Fruit fly (Drosophila melanogaster) whole organism, embryonic: ENCODE results near the gene lectin-33A.
A peak's percentile ranks its signal among the peaks of the same experiment; 100 is the strongest.

Experiments
- Ada2b ChIP-seq: fragments of 200-800 bp; sonication (Bioruptor generic); IDR thresholded peaks from 2 replicates; pipeline ENCODE4 v1.3.6; 2022; ENCODE audit warnings: missing biosample characterization, missing genetic modification characterization
- CG10209 ChIP-seq: fragments of 200-800 bp; sonication (Bioruptor generic); optimal IDR thresholded peaks from 3 replicates; lab custom pipeline; 2017; ENCODE audit warnings: missing biosample characterization, mild to moderate bottlenecking, missing genetic modification characterization, missing genetic modification reagents
- CG10274 ChIP-seq: fragments of 200-800 bp; sonication (Bioruptor generic); optimal IDR thresholded peaks from 3 replicates; lab custom pipeline; 2017; ENCODE audit warnings: missing biosample characterization, mild to moderate bottlenecking, missing genetic modification characterization
- CG12071 ChIP-seq: fragments of 200-800 bp; sonication (Bioruptor generic); optimal IDR thresholded peaks from 3 replicates; lab custom pipeline; 2018; ENCODE audit warnings: missing biosample characterization, mild to moderate bottlenecking, missing genetic modification characterization
- CG12219 ChIP-seq: fragments of 200-800 bp; sonication (Bioruptor generic); optimal IDR thresholded peaks from 3 replicates; lab custom pipeline; 2018; ENCODE audit warnings: missing biosample characterization, mild to moderate bottlenecking, missing genetic modification characterization
- CG12744 ChIP-seq: fragments of 200-800 bp; sonication (Bioruptor generic); optimal IDR thresholded peaks from 2 replicates; lab custom pipeline; 2016; ENCODE audit warnings: missing biosample characterization, missing genetic modification characterization
- CG14050 ChIP-seq: fragments of 200-800 bp; sonication (Bioruptor generic); IDR thresholded peaks from 3 replicates; pipeline ENCODE4 v1.3.6; 2022; ENCODE audit warnings: missing biosample characterization, missing genetic modification characterization
- CG15011 ChIP-seq: fragments of 200-800 bp; sonication (Bioruptor generic); optimal IDR thresholded peaks from 3 replicates; lab custom pipeline; 2018; ENCODE audit warnings: missing biosample characterization, mild to moderate bottlenecking, missing genetic modification characterization
- CG17186 ChIP-seq: fragments of 200-800 bp; sonication (Bioruptor generic); optimal IDR thresholded peaks from 3 replicates; lab custom pipeline; 2017; ENCODE audit warnings: missing biosample characterization, missing genetic modification reagents, missing genetic modification characterization
- CG17359 ChIP-seq: fragments of 200-800 bp; sonication (Bioruptor generic); optimal IDR thresholded peaks from 3 replicates; lab custom pipeline; 2018; ENCODE audit warnings: missing biosample characterization, mild to moderate bottlenecking, missing genetic modification characterization, moderate library complexity
- CG17568 ChIP-seq: fragments of 200-800 bp; sonication (Bioruptor generic); optimal IDR thresholded peaks from 2 replicates; lab custom pipeline; 2018; ENCODE audit warnings: missing biosample characterization, mild to moderate bottlenecking, missing genetic modification characterization, moderate library complexity
- CG17612 ChIP-seq: fragments of 200-800 bp; sonication (Bioruptor generic); IDR thresholded peaks from 2 replicates; pipeline ENCODE4 v1.3.6; 2022; ENCODE audit warnings: missing biosample characterization, missing genetic modification characterization
- CG17829 ChIP-seq: fragments of 200-800 bp; optimal IDR thresholded peaks from 2 replicates; lab custom pipeline; 2019; ENCODE audit warnings: missing biosample characterization, mild to moderate bottlenecking, missing genetic modification characterization, moderate library complexity
- CG18011 ChIP-seq: fragments of 200-800 bp; sonication (Bioruptor generic); optimal IDR thresholded peaks from 2 replicates; lab custom pipeline; 2017; ENCODE audit warnings: missing biosample characterization, missing genetic modification characterization, mild to moderate bottlenecking, moderate library complexity, missing genotype
- CG18599 ChIP-seq: fragments of 200-800 bp; sonication (Bioruptor generic); optimal IDR thresholded peaks from 3 replicates; lab custom pipeline; 2017; ENCODE audit warnings: missing biosample characterization, missing genetic modification characterization, mild to moderate bottlenecking, moderate library complexity, missing genetic modification reagents
- CG2678 ChIP-seq: fragments of 200-800 bp; sonication (Bioruptor generic); optimal IDR thresholded peaks from 3 replicates; lab custom pipeline; 2019; ENCODE audit warnings: missing biosample characterization, mild to moderate bottlenecking, missing genetic modification characterization, moderate library complexity
- CG4328 ChIP-seq: fragments of 200-800 bp; sonication (Bioruptor generic); optimal IDR thresholded peaks from 3 replicates; lab custom pipeline; 2017; ENCODE audit warnings: missing biosample characterization, missing genetic modification reagents, missing genetic modification characterization
- CG4424 ChIP-seq: fragments of 200-800 bp; sonication (Bioruptor generic); optimal IDR thresholded peaks from 3 replicates; lab custom pipeline; 2016; ENCODE audit warnings: missing biosample characterization, missing genetic modification characterization
- CG4707 ChIP-seq: fragments of 200-800 bp; sonication (Bioruptor generic); optimal IDR thresholded peaks from 2 replicates; lab custom pipeline; 2018; ENCODE audit warnings: missing biosample characterization, mild to moderate bottlenecking, missing genetic modification characterization, moderate library complexity
- CG6254 ChIP-seq: fragments of 200-800 bp; sonication (Bioruptor generic); optimal IDR thresholded peaks from 3 replicates; lab custom pipeline; 2017; ENCODE audit warnings: mild to moderate bottlenecking, missing biosample characterization, missing genetic modification reagents, missing genetic modification characterization
- CG7372 ChIP-seq: fragments of 200-800 bp; sonication (Bioruptor generic); IDR thresholded peaks from 2 replicates; pipeline ENCODE4 v1.3.6; 2022; ENCODE audit warnings: missing biosample characterization, missing genetic modification characterization
- CG8089 ChIP-seq: fragments of 200-800 bp; sonication (Bioruptor generic); optimal IDR thresholded peaks from 3 replicates; lab custom pipeline; 2016; ENCODE audit warnings: missing biosample characterization, missing genetic modification characterization
- Dip2 ChIP-seq: fragments of 200-800 bp; sonication (Bioruptor generic); IDR thresholded peaks from 2 replicates; pipeline ENCODE4 v1.3.6; 2022; ENCODE audit warnings: missing biosample characterization, missing genetic modification characterization
- Dref ChIP-seq: fragments of 200-800 bp; sonication (Bioruptor generic); IDR thresholded peaks from 2 replicates; pipeline ENCODE4 v1.3.6; 2022; ENCODE audit warnings: missing biosample characterization, missing genetic modification characterization
- ERR ChIP-seq: fragments of 200-800 bp; sonication (Bioruptor generic); optimal IDR thresholded peaks from 2 replicates; lab custom pipeline; 2016; ENCODE audit warnings: missing biosample characterization, missing genetic modification characterization
- H2.0 ChIP-seq: fragments of 200-800 bp; sonication (Bioruptor generic); IDR thresholded peaks from 2 replicates; pipeline ENCODE4 v1.3.6; 2022; ENCODE audit warnings: missing biosample characterization, missing genetic modification characterization
- Lhr ChIP-seq: fragments of 200-800 bp; sonication (Bioruptor generic); optimal IDR thresholded peaks from 3 replicates; lab custom pipeline; 2017; ENCODE audit warnings: mild to moderate bottlenecking, missing biosample characterization, missing genetic modification reagents, missing genetic modification characterization
- MBD-R2 ChIP-seq: fragments of 200-800 bp; sonication (Bioruptor generic); IDR thresholded peaks from 2 replicates; pipeline ENCODE4 v1.3.6; 2022; ENCODE audit warnings: missing biosample characterization, missing genetic modification characterization
- Mes4 ChIP-seq: fragments of 200-800 bp; sonication (Bioruptor generic); optimal IDR thresholded peaks from 2 replicates; lab custom pipeline; 2016; ENCODE audit warnings: missing biosample characterization, missing genetic modification characterization
- NC2α ChIP-seq: fragments of 200-800 bp; sonication (Bioruptor generic); optimal IDR thresholded peaks from 2 replicates; lab custom pipeline; 2016; ENCODE audit warnings: missing biosample characterization, missing genetic modification characterization
- Oaz ChIP-seq: fragments of 200-800 bp; sonication (Bioruptor generic); IDR thresholded peaks from 2 replicates; pipeline ENCODE4 v1.3.6; 2022; ENCODE audit warnings: missing biosample characterization, missing genetic modification characterization
- Xrp1 ChIP-seq: fragments of 200-800 bp; sonication (Bioruptor generic); IDR thresholded peaks from 2 replicates; pipeline ENCODE4 v1.3.6; 2022; ENCODE audit warnings: missing biosample characterization, missing genetic modification characterization
- ash1 ChIP-seq: fragments of 200-800 bp; sonication (Bioruptor generic); optimal IDR thresholded peaks from 2 replicates; lab custom pipeline; 2018; ENCODE audit warnings: missing biosample characterization, mild to moderate bottlenecking, missing genetic modification characterization
- bowl ChIP-seq: fragments of 200-800 bp; sonication (Bioruptor generic); IDR thresholded peaks from 2 replicates; pipeline ENCODE4 v1.3.6; 2022; ENCODE audit warnings: missing biosample characterization, missing genetic modification characterization
- cwo ChIP-seq: fragments of 200-800 bp; sonication (Bioruptor generic); optimal IDR thresholded peaks from 3 replicates; lab custom pipeline; 2017; ENCODE audit warnings: missing biosample characterization, missing genetic modification characterization, mild to moderate bottlenecking, moderate library complexity, missing genetic modification reagents
- danr ChIP-seq: fragments of 200-800 bp; sonication (Bioruptor generic); IDR thresholded peaks from 2 replicates; pipeline ENCODE4 v1.3.6; 2022; ENCODE audit warnings: missing biosample characterization, missing genetic modification characterization
- exex ChIP-seq: fragments of 200-800 bp; sonication (Bioruptor generic); optimal IDR thresholded peaks from 4 replicates; lab custom pipeline; 2018; ENCODE audit warnings: missing biosample characterization, mild to moderate bottlenecking, missing genetic modification characterization, moderate library complexity
- fru ChIP-seq: fragments of >200 bp; optimal IDR thresholded peaks from 2 replicates; lab custom pipeline; 2017
- gcm2 ChIP-seq: fragments of 200-800 bp; sonication (Bioruptor generic); optimal IDR thresholded peaks from 2 replicates; lab custom pipeline; 2016; ENCODE audit warnings: missing biosample characterization, missing genetic modification characterization
- gfzf ChIP-seq: fragments of 200-800 bp; sonication (Bioruptor generic); optimal IDR thresholded peaks from 2 replicates; lab custom pipeline; 2016; ENCODE audit warnings: missing biosample characterization, mild to moderate bottlenecking, missing genetic modification characterization, moderate library complexity
- gsb ChIP-seq: fragments of 200-800 bp; sonication (Bioruptor generic); IDR thresholded peaks from 2 replicates; pipeline ENCODE4 v1.3.6; 2022; ENCODE audit warnings: missing biosample characterization, missing genetic modification characterization
- gt ChIP-seq: fragments of 200-800 bp; sonication (Bioruptor generic); IDR thresholded peaks from 2 replicates; pipeline ENCODE4 v1.3.6; 2022; ENCODE audit warnings: missing biosample characterization, missing genetic modification characterization
- lab ChIP-seq: fragments of 200-800 bp; sonication (Bioruptor generic); optimal IDR thresholded peaks from 3 replicates; lab custom pipeline; 2017; ENCODE audit warnings: missing biosample characterization, missing genetic modification characterization, mild to moderate bottlenecking, moderate library complexity, missing genetic modification reagents
- lmd ChIP-seq: fragments of 200-800 bp; sonication (Bioruptor generic); IDR thresholded peaks from 2 replicates; pipeline ENCODE4 v1.3.6; 2022; ENCODE audit warnings: missing biosample characterization, missing genetic modification characterization
- odd ChIP-seq: fragments of 200-800 bp; sonication (Bioruptor generic); optimal IDR thresholded peaks from 2 replicates; lab custom pipeline; 2017; ENCODE audit warnings: missing biosample characterization, mild to moderate bottlenecking, missing genetic modification characterization
- pum ChIP-seq: fragments of 200-800 bp; sonication (Bioruptor generic); optimal IDR thresholded peaks from 2 replicates; lab custom pipeline; 2016; ENCODE audit warnings: missing biosample characterization, missing genetic modification characterization
- slou ChIP-seq: fragments of 200-800 bp; sonication (Bioruptor generic); optimal IDR thresholded peaks from 3 replicates; lab custom pipeline; 2016; ENCODE audit warnings: missing biosample characterization, missing genetic modification characterization
- so ChIP-seq: fragments of 200-800 bp; sonication (Bioruptor generic); IDR thresholded peaks from 3 replicates; pipeline ENCODE4 v1.3.6; 2022; ENCODE audit warnings: missing biosample characterization, missing genetic modification characterization
- tll ChIP-seq, 2 experiments: fragments of 200-800 bp in 1 of 2; fragments of >200 bp in 1 of 2; sonication (Bioruptor generic) in 1 of 2; optimal IDR thresholded peaks; 2 replicates each; lab custom pipeline; 2017 to 2019; ENCODE audit warnings: missing biosample characterization in 2 of 2, missing genetic modification characterization in 2 of 2, mild to moderate bottlenecking in 1 of 2, moderate library complexity in 1 of 2
- tna ChIP-seq: fragments of 200-800 bp; sonication (Bioruptor generic); IDR thresholded peaks from 2 replicates; pipeline ENCODE4 v1.3.6; 2022; ENCODE audit warnings: missing biosample characterization, missing genetic modification characterization; ENCODE audit not compliant: partially characterized antibody
- zf30C ChIP-seq: fragments of 200-800 bp; sonication (Bioruptor generic); optimal IDR thresholded peaks from 3 replicates; lab custom pipeline; 2018; ENCODE audit warnings: missing biosample characterization, mild to moderate bottlenecking, missing genetic modification characterization

Gene lectin-33A

DNA sequence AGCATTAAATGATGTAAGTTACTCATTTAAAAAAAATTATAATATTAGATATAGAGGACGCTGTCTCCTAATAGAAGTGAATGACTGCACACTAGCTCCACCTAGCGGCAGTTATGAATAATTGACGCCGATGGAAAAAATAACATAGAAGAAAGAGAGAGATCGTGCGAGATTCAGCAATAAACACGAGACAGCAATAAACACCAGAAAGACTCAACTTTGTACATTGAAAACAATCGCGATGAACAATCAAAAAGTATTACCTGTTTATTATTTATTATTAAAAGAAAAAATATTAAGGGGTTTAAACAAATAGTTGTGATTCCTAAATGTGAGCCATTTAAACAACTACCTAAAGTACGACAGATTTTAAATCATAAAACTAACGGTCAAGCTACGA is 15.7 kb upstream of the lectin-33A start (continued):
- no peak for TF ChIP-seq NC2α (GFP tag; lab: Kevin White, UChicago)
- no peak for TF ChIP-seq CG12744 (GFP tag; lab: Kevin White, UChicago)
- TF ChIP-seq odd = no peak
- peak; percentile 17; the same call in 1 of the 2 replicates for TF ChIP-seq MBD-R2 (GFP tag; lab: Robert Waterston, UW)
- no peak for TF ChIP-seq CG7372 (GFP tag; lab: Robert Waterston, UW)
- no peak for TF ChIP-seq CG18011
- no peak for TF ChIP-seq danr
- no peak for TF ChIP-seq Lhr (GFP tag; lab: Kevin White, UChicago)
- TF ChIP-seq slou (GFP tag; lab: Kevin White, UChicago) = no peak
- TF ChIP-seq Oaz (GFP tag; lab: Robert Waterston, UW) = no peak
- no peak for TF ChIP-seq gcm2 (GFP tag; lab: Kevin White, UChicago)
- TF ChIP-seq bowl (GFP tag; lab: Robert Waterston, UW) = 0 out of 2 replicates have a peak, but pooled peaks have one; percentile 9
- TF ChIP-seq CG12219 (GFP tag; lab: Kevin White, UChicago) = no peak
- peak; percentile 91 for TF ChIP-seq Dip2 (GFP tag; lab: Robert Waterston, UW)
- no peak for TF ChIP-seq H2.0 (GFP tag; lab: Robert Waterston, UW)
- peak; percentile 75 for TF ChIP-seq cwo (GFP tag; lab: Kevin White, UChicago)
- peak; percentile 66 for TF ChIP-seq CG2678
- peak; percentile 44 for TF ChIP-seq CG4328 (GFP tag; lab: Kevin White, UChicago)
- peak; percentile 74 for TF ChIP-seq Xrp1 (GFP tag; lab: Robert Waterston, UW)
- TF ChIP-seq tll (GFP tag; optimal IDR thresholded peaks at IDR 0.05; lab: Kevin White, UChicago) = no peak
- no peak for TF ChIP-seq CG4707 (GFP tag; lab: Kevin White, UChicago)
- no peak for TF ChIP-seq CG18599 (GFP tag; lab: Kevin White, UChicago)
- TF ChIP-seq CG6254 (GFP tag; lab: Kevin White, UChicago) = peak; percentile 30
- no peak for TF ChIP-seq Dref
- TF ChIP-seq CG10209 (GFP tag; lab: Kevin White, UChicago) = no peak
- TF ChIP-seq lmd (GFP tag; lab: Robert Waterston, UW) = no peak
- no peak for TF ChIP-seq fru (lab: Kevin White, UChicago)
- TF ChIP-seq CG10274 (GFP tag; lab: Kevin White, UChicago) = no peak
- TF ChIP-seq CG17829 (tag; lab: Kevin White, UChicago) = peak; percentile 67
- no peak for TF ChIP-seq CG14050 (GFP tag; lab: Robert Waterston, UW)
- no peak for TF ChIP-seq lab (GFP tag; lab: Kevin White, UChicago)
- no peak for TF ChIP-seq ERR (GFP tag; lab: Kevin White, UChicago)
- 0 out of 3 replicates have a peak, but pooled peaks have one; percentile 62 for TF ChIP-seq so (GFP tag; lab: Robert Waterston, UW)
- TF ChIP-seq CG17612 (GFP tag; lab: Robert Waterston, UW) = peak; percentile 26; the same call in 1 of the 2 replicates
- peak; percentile 7 for TF ChIP-seq CG15011
- TF ChIP-seq CG17186 (GFP tag; lab: Kevin White, UChicago) = no peak
- TF ChIP-seq gsb (GFP tag; lab: Robert Waterston, UW) = no peak
- no peak for TF ChIP-seq pum (GFP tag; lab: Kevin White, UChicago)
- no peak for TF ChIP-seq ash1
- peak; percentile 61 for TF ChIP-seq CG17359 (tag; lab: Kevin White, UChicago)
- no peak for TF ChIP-seq CG8089 (GFP tag; lab: Kevin White, UChicago)
- no peak for TF ChIP-seq CG12071 (GFP tag; lab: Kevin White, UChicago)
- no peak for TF ChIP-seq gt (GFP tag; lab: Robert Waterston, UW)
- no peak for TF ChIP-seq tna (GFP tag; lab: Robert Waterston, UW)
- no peak for TF ChIP-seq gfzf (GFP tag; lab: Kevin White, UChicago)
- TF ChIP-seq CG17568 (GFP tag; lab: Kevin White, UChicago) = no peak
- no peak for TF ChIP-seq Mes4
- peak; percentile 49 for TF ChIP-seq zf30C (GFP tag; lab: Kevin White, UChicago)
- TF ChIP-seq Ada2b (GFP tag; lab: Robert Waterston, UW) = no peak
- TF ChIP-seq exex (tag; lab: Kevin White, UChicago) = no peak
- TF ChIP-seq CG4424 = peak; percentile 21
